Fruit fly (Drosophila melanogaster) whole organism, embryonic: Measurements from ENCODE around the gene CG32650.

Experiments used
- Ada2b ChIP-seq: fragments of 200-800 bp; sonication (Bioruptor generic); IDR thresholded peaks from 2 replicates; pipeline ENCODE4 v1.3.6; 2022; ENCODE audit warnings: missing biosample characterization, missing genetic modification characterization
- CG10209 ChIP-seq: fragments of 200-800 bp; sonication (Bioruptor generic); optimal IDR thresholded peaks from 3 replicates; lab custom pipeline; 2017; ENCODE audit warnings: missing biosample characterization, mild to moderate bottlenecking, missing genetic modification characterization, missing genetic modification reagents
- CG11695 ChIP-seq: fragments of 200-800 bp; sonication (Bioruptor generic); IDR thresholded peaks from 3 replicates; pipeline ENCODE4 v1.3.6; 2022; ENCODE audit warnings: missing biosample characterization, missing genetic modification characterization
- CG11723 ChIP-seq: fragments of 200-800 bp; sonication (Bioruptor generic); optimal IDR thresholded peaks from 2 replicates; lab custom pipeline; 2017; ENCODE audit warnings: missing biosample characterization, mild to moderate bottlenecking, missing genetic modification characterization
- CG1233 ChIP-seq: fragments of 200-800 bp; sonication (Bioruptor generic); optimal IDR thresholded peaks from 4 replicates; lab custom pipeline; 2018; ENCODE audit warnings: missing biosample characterization, mild to moderate bottlenecking, missing genetic modification characterization
- CG17328 ChIP-seq: fragments of 200-800 bp; sonication (Bioruptor generic); IDR thresholded peaks from 2 replicates; pipeline ENCODE4 v1.3.6; 2022; ENCODE audit warnings: missing biosample characterization, missing genetic modification characterization
- CG17568 ChIP-seq: fragments of 200-800 bp; sonication (Bioruptor generic); optimal IDR thresholded peaks from 2 replicates; lab custom pipeline; 2018; ENCODE audit warnings: missing biosample characterization, mild to moderate bottlenecking, missing genetic modification characterization, moderate library complexity
- CG2129 ChIP-seq: fragments of 200-800 bp; sonication (Bioruptor generic); IDR thresholded peaks from 2 replicates; pipeline ENCODE4 v1.3.6; 2022; ENCODE audit warnings: missing biosample characterization, missing genetic modification characterization; ENCODE audit not compliant: partially characterized antibody
- CG3163 ChIP-seq: fragments of 200-800 bp; sonication (Bioruptor generic); optimal IDR thresholded peaks from 3 replicates; lab custom pipeline; 2016; ENCODE audit warnings: missing biosample characterization, missing genetic modification characterization
- CG32767 ChIP-seq: fragments of 200-800 bp; sonication (Bioruptor generic); IDR thresholded peaks from 2 replicates; pipeline ENCODE4 v1.3.6; 2022; ENCODE audit warnings: missing biosample characterization, missing genetic modification characterization
- CG34376 ChIP-seq: fragments of 200-800 bp; sonication (Bioruptor generic); optimal IDR thresholded peaks from 2 replicates; lab custom pipeline; 2018; ENCODE audit warnings: missing biosample characterization, mild to moderate bottlenecking, missing genetic modification characterization
- CG3847 ChIP-seq: fragments of 200-800 bp; sonication (Bioruptor generic); IDR thresholded peaks from 2 replicates; pipeline ENCODE4 v1.3.6; 2022; ENCODE audit warnings: missing biosample characterization, missing genetic modification characterization
- CG4404 ChIP-seq: fragments of 200-800 bp; sonication (Bioruptor generic); IDR thresholded peaks from 2 replicates; pipeline ENCODE4 v1.3.6; 2022; ENCODE audit warnings: missing biosample characterization, missing genetic modification characterization
- CG4854 ChIP-seq: fragments of 200-800 bp; sonication (Bioruptor generic); optimal IDR thresholded peaks from 2 replicates; lab custom pipeline; 2016; ENCODE audit warnings: missing biosample characterization, missing genetic modification characterization, inconsistent platforms
- CG9437 ChIP-seq: fragments of 200-800 bp; sonication (Bioruptor generic); optimal IDR thresholded peaks from 2 replicates; lab custom pipeline; 2018; ENCODE audit warnings: missing biosample characterization, mild to moderate bottlenecking, missing genetic modification characterization
- Dad ChIP-seq: fragments of 200-800 bp; sonication (Bioruptor generic); optimal IDR thresholded peaks from 3 replicates; lab custom pipeline; 2016; ENCODE audit warnings: missing biosample characterization, missing genetic modification characterization
- Hand ChIP-seq: fragments of 200-800 bp; sonication (Bioruptor generic); optimal IDR thresholded peaks from 2 replicates; lab custom pipeline; 2017; ENCODE audit warnings: mild to moderate bottlenecking, missing biosample characterization, missing genetic modification reagents, missing genetic modification characterization
- Hmr ChIP-seq: fragments of 200-800 bp; sonication (Bioruptor generic); optimal IDR thresholded peaks from 3 replicates; lab custom pipeline; 2017; ENCODE audit warnings: mild to moderate bottlenecking, missing biosample characterization, missing genetic modification reagents, missing genetic modification characterization
- Kr ChIP-seq: fragments of 200-800 bp; sonication (Bioruptor generic); optimal IDR thresholded peaks from 2 replicates; lab custom pipeline; 2017; ENCODE audit warnings: missing biosample characterization, mild to moderate bottlenecking, missing genetic modification characterization
- Lim3 ChIP-seq: fragments of 200-800 bp; sonication (Bioruptor generic); IDR thresholded peaks from 2 replicates; pipeline ENCODE4 v1.3.6; 2022; ENCODE audit warnings: missing biosample characterization, missing genetic modification characterization
- Pdp1 ChIP-seq, 2 experiments: fragments of 200-800 bp; sonication (Bioruptor generic); optimal IDR thresholded peaks; 3 replicates each; lab custom pipeline; 2016; ENCODE audit warnings: missing biosample characterization in 2 of 2, missing genetic modification characterization in 2 of 2, mild to moderate bottlenecking in 1 of 2, moderate library complexity in 1 of 2
- Sry-β ChIP-seq: fragments of 200-800 bp; sonication (Bioruptor generic); optimal IDR thresholded peaks from 2 replicates; lab custom pipeline; 2018; ENCODE audit warnings: missing biosample characterization, mild to moderate bottlenecking, missing genetic modification characterization, moderate library complexity
- Trl ChIP-seq, 3 experiments: fragments of >200 bp in 2 of 3; fragments of 200-800 bp in 1 of 3; sonication (Bioruptor generic) in 1 of 3; optimal IDR thresholded peaks; 2 replicates in 1 of 3; 3 replicates in 2 of 3; lab custom pipeline; 2016 to 2017; ENCODE audit warnings: missing biosample characterization in 1 of 3, missing genetic modification characterization in 1 of 3
- bab2 ChIP-seq: fragments of 200-800 bp; sonication (Bioruptor generic); optimal IDR thresholded peaks from 2 replicates; lab custom pipeline; 2016; ENCODE audit warnings: missing biosample characterization, missing genetic modification characterization
- bsh ChIP-seq, 2 experiments: fragments of 200-800 bp; sonication (Bioruptor generic); optimal IDR thresholded peaks; 2 replicates each; lab custom pipeline; 2017 to 2018; ENCODE audit warnings: mild to moderate bottlenecking in 2 of 2, missing biosample characterization in 2 of 2, missing genetic modification characterization in 2 of 2, moderate library complexity in 1 of 2
- cas ChIP-seq: fragments of 200-800 bp; sonication (Bioruptor generic); IDR thresholded peaks from 2 replicates; pipeline ENCODE4 v1.3.6; 2022; ENCODE audit warnings: missing biosample characterization, missing genetic modification characterization
- cato ChIP-seq: fragments of 200-800 bp; sonication (Bioruptor generic); optimal IDR thresholded peaks from 2 replicates; lab custom pipeline; 2016; ENCODE audit warnings: missing biosample characterization, missing genetic modification characterization, borderline replicate concordance
- chinmo ChIP-seq: fragments of 200-800 bp; sonication (Bioruptor generic); IDR thresholded peaks from 4 replicates; pipeline ENCODE4 v1.3.6; 2022; ENCODE audit warnings: missing biosample characterization, missing genetic modification characterization; ENCODE audit not compliant: partially characterized antibody
- chn ChIP-seq: fragments of 200-800 bp; sonication (Bioruptor generic); optimal IDR thresholded peaks from 2 replicates; lab custom pipeline; 2016; ENCODE audit warnings: missing biosample characterization, missing genetic modification characterization
- fd102C ChIP-seq: fragments of 200-800 bp; sonication (Bioruptor generic); optimal IDR thresholded peaks from 2 replicates; lab custom pipeline; 2018; ENCODE audit warnings: missing biosample characterization, mild to moderate bottlenecking, missing genetic modification characterization, moderate library complexity
- fd64A ChIP-seq: fragments of 200-800 bp; sonication (Bioruptor generic); optimal IDR thresholded peaks from 3 replicates; lab custom pipeline; 2018; ENCODE audit warnings: missing biosample characterization, mild to moderate bottlenecking, missing genetic modification characterization
- gfzf ChIP-seq: fragments of 200-800 bp; sonication (Bioruptor generic); optimal IDR thresholded peaks from 2 replicates; lab custom pipeline; 2016; ENCODE audit warnings: missing biosample characterization, mild to moderate bottlenecking, missing genetic modification characterization, moderate library complexity
- ind ChIP-seq: fragments of 200-800 bp; sonication (Bioruptor generic); optimal IDR thresholded peaks from 3 replicates; lab custom pipeline; 2016; ENCODE audit warnings: missing biosample characterization, missing genetic modification characterization
- jing ChIP-seq: fragments of 200-800 bp; sonication (Bioruptor generic); optimal IDR thresholded peaks from 2 replicates; lab custom pipeline; 2018; ENCODE audit warnings: missing biosample characterization, mild to moderate bottlenecking, missing genetic modification characterization
- nom ChIP-seq: fragments of 200-800 bp; sonication (Bioruptor generic); optimal IDR thresholded peaks from 2 replicates; lab custom pipeline; 2017; ENCODE audit warnings: missing biosample characterization, missing genetic modification characterization, mild to moderate bottlenecking, moderate library complexity, missing genetic modification reagents
- sisA ChIP-seq: fragments of 200-800 bp; sonication (Bioruptor generic); IDR thresholded peaks from 2 replicates; pipeline ENCODE4 v1.3.6; 2022; ENCODE audit warnings: missing biosample characterization, missing genetic modification characterization
- slou ChIP-seq: fragments of 200-800 bp; sonication (Bioruptor generic); optimal IDR thresholded peaks from 3 replicates; lab custom pipeline; 2016; ENCODE audit warnings: missing biosample characterization, missing genetic modification characterization
- so ChIP-seq: fragments of 200-800 bp; sonication (Bioruptor generic); IDR thresholded peaks from 3 replicates; pipeline ENCODE4 v1.3.6; 2022; ENCODE audit warnings: missing biosample characterization, missing genetic modification characterization
- sqz ChIP-seq: fragments of 200-800 bp; sonication (Bioruptor generic); optimal IDR thresholded peaks from 3 replicates; lab custom pipeline; 2018; ENCODE audit warnings: missing biosample characterization, mild to moderate bottlenecking, missing genetic modification characterization
- tgo ChIP-seq: fragments of 200-800 bp; sonication (Bioruptor generic); IDR thresholded peaks from 3 replicates; pipeline ENCODE4 v1.3.6; 2022; ENCODE audit warnings: missing biosample characterization, missing genetic modification characterization
- toy ChIP-seq: fragments of 200-800 bp; sonication (Bioruptor generic); IDR thresholded peaks from 2 replicates; pipeline ENCODE4 v1.3.6; 2022; ENCODE audit warnings: missing biosample characterization, missing genetic modification characterization

CG32650 gene

dm6 chrX:12890826-12891175 is 7.7 kb downstream of the CG32650 start (continued):
- TF ChIP-seq CG34376 (GFP tag; lab: Kevin White, UChicago) = peak; percentile 36
- TF ChIP-seq toy (GFP tag; lab: Robert Waterston, UW) = no peak
- no peak for TF ChIP-seq CG32767
- peak in 1 of 2 experiments; percentile 83 for TF ChIP-seq Pdp1 (GFP tag; optimal IDR thresholded peaks at IDR 0.05; lab: Kevin White, UChicago)
- TF ChIP-seq CG2129 (GFP tag; lab: Robert Waterston, UW) = no peak
- no peak for TF ChIP-seq CG3847 (GFP tag; lab: Robert Waterston, UW)
- no peak for TF ChIP-seq CG1233 (GFP tag; lab: Kevin White, UChicago)
- TF ChIP-seq cas (GFP tag; lab: Robert Waterston, UW) = no peak
- no peak for TF ChIP-seq gfzf
- TF ChIP-seq, all 482 proteins: peak for 7

dm6 chrX:12890166-12890825 is 8.2 kb downstream of the CG32650 start:
- no peak for TF ChIP-seq chn (GFP tag; lab: Kevin White, UChicago)
- no peak for TF ChIP-seq CG11695 (GFP tag; lab: Robert Waterston, UW)
- TF ChIP-seq jing (GFP tag; lab: Kevin White, UChicago) = no peak
- TF ChIP-seq bsh (GFP tag; optimal IDR thresholded peaks at IDR 0.05; lab: Kevin White, UChicago) = peak in 1 of 2 experiments; percentile 70
- no peak for TF ChIP-seq CG11723
- no peak for TF ChIP-seq CG9437 (GFP tag; lab: Kevin White, UChicago)
- TF ChIP-seq CG17568 (GFP tag; lab: Kevin White, UChicago) = no peak
- no peak for TF ChIP-seq tgo (GFP tag; lab: Robert Waterston, UW)
- no peak for TF ChIP-seq Lim3 (GFP tag; lab: Robert Waterston, UW)
- no peak for TF ChIP-seq Kr
- TF ChIP-seq CG4404 (GFP tag; lab: Robert Waterston, UW) = no peak
- TF ChIP-seq sisA (GFP tag; lab: Robert Waterston, UW) = no peak
- TF ChIP-seq CG17328 (GFP tag; lab: Robert Waterston, UW) = no peak
- TF ChIP-seq Dad = no peak
- no peak for TF ChIP-seq chinmo (GFP tag; lab: Robert Waterston, UW)
- no peak for TF ChIP-seq slou
- TF ChIP-seq Ada2b (GFP tag; lab: Robert Waterston, UW) = no peak
- no peak for TF ChIP-seq gfzf
- TF ChIP-seq fd102C (GFP tag; lab: Kevin White, UChicago) = no peak
- TF ChIP-seq cato (GFP tag; lab: Kevin White, UChicago) = no peak
- peak; percentile 97 for TF ChIP-seq nom (GFP tag; lab: Kevin White, UChicago)
- TF ChIP-seq ind (GFP tag; lab: Kevin White, UChicago) = no peak
- TF ChIP-seq Trl (optimal IDR thresholded peaks at IDR 0.05; lab: Kevin White, UChicago) = peak; percentile 1 to 59
- no peak for TF ChIP-seq Trl (GFP tag; optimal IDR thresholded peaks at IDR 0.05; lab: Kevin White, UChicago)
- no peak for TF ChIP-seq fd64A (GFP tag; lab: Kevin White, UChicago)
- TF ChIP-seq CG4854 (GFP tag; lab: Kevin White, UChicago) = no peak
- TF ChIP-seq so (GFP tag; lab: Robert Waterston, UW) = no peak
- TF ChIP-seq Hand (GFP tag; lab: Kevin White, UChicago) = no peak
- TF ChIP-seq CG3163 (GFP tag; lab: Kevin White, UChicago) = peak; percentile 40
- no peak for TF ChIP-seq bab2 (GFP tag; lab: Kevin White, UChicago)
- peak; percentile 18 for TF ChIP-seq Sry-β (GFP tag; lab: Kevin White, UChicago)
- no peak for TF ChIP-seq sqz
- no peak for TF ChIP-seq Hmr (GFP tag; lab: Kevin White, UChicago)
- no peak for TF ChIP-seq CG10209 (GFP tag; lab: Kevin White, UChicago)
